Fruit fly (Drosophila melanogaster) Kc167 (cell line): ENCODE results near the gene lin-28.

ENCODE experiments used
- Myc ChIP-seq: fragments of >200 bp; optimal IDR thresholded peaks from 2 replicates; lab custom pipeline; 2017; ENCODE audit warnings: missing external identifiers
- Sin3A ChIP-seq: fragments of >200 bp; optimal IDR thresholded peaks from 2 replicates; lab custom pipeline; 2018; ENCODE audit warnings: missing external identifiers
- h ChIP-seq: fragments of >200 bp; optimal IDR thresholded peaks from 3 replicates; lab custom pipeline; 2018; ENCODE audit warnings: missing external identifiers
- insv ChIP-seq: fragments of >200 bp; optimal IDR thresholded peaks from 3 replicates; lab custom pipeline; 2018; ENCODE audit warnings: missing external identifiers
- psq ChIP-seq: fragments of >200 bp; optimal IDR thresholded peaks from 2 replicates; lab custom pipeline; 2017; ENCODE audit warnings: missing external identifiers
- ttk ChIP-seq: sonication (Bioruptor generic); optimal IDR thresholded peaks from 2 replicates; lab custom pipeline; 2017; ENCODE audit warnings: missing external identifiers

Gene lin-28

dm6 chr3L:5663876-5664718 lies 9.6 kb downstream of the lin-28 start, which contains the start of gene CG46320:
Gene CG46320, plus strand, starts transcription at chr3L:5664121.
- TF ChIP-seq h (lab: Kevin White, UChicago) (no peak), insv (lab: Kevin White, UChicago) (no peak), Sin3A (lab: Kevin White, UChicago) (no peak), ttk (no peak), psq (lab: Kevin White, UChicago) (no peak), Myc (lab: Kevin White, UChicago) (no peak)

- TF ChIP-seq Myc (lab: Kevin White, UChicago): no peak
- TF ChIP-seq h (lab: Kevin White, UChicago): no peak
- TF ChIP-seq insv (lab: Kevin White, UChicago): no peak
- no peak for TF ChIP-seq ttk
Observed at dm6 chr3L:5664719-5664973, 10.2 kb downstream of the lin-28 start.

DNA sequence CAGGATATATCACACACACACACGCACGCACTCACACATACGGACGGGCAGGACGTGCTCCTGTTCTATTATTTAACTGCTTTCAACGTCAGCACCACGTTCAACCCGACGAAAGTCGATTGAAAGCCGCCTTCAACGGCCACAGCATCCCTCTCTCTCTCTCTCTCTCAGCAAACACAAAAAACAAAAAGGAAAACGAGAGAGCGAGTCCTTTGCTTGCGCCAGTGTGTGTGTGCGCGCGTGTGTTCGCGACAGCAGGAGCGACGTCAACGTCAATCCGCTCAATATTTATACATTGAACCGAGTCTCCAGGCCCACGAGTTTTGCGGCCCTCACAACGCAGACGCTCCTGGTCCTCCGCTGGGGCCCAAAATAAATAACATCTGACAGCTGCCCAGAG lies 11.0 kb downstream of the lin-28 start:
- no peak for TF ChIP-seq psq (lab: Kevin White, UChicago)
- TF ChIP-seq Sin3A (lab: Kevin White, UChicago): no peak
- TF ChIP-seq insv (lab: Kevin White, UChicago): no peak
- no peak for TF ChIP-seq ttk
- TF ChIP-seq h (lab: Kevin White, UChicago): no peak
- no peak for TF ChIP-seq Myc (lab: Kevin White, UChicago)

dm6 chr3L:5666787-5667186 lies 12.3 kb downstream of the lin-28 start:
- no peak for TF ChIP-seq Sin3A (lab: Kevin White, UChicago)
- no peak for TF ChIP-seq Myc (lab: Kevin White, UChicago)
- no peak for TF ChIP-seq insv (lab: Kevin White, UChicago)
- TF ChIP-seq h (lab: Kevin White, UChicago): no peak

- no peak for TF ChIP-seq Sin3A (lab: Kevin White, UChicago)
- no peak for TF ChIP-seq h (lab: Kevin White, UChicago)
- TF ChIP-seq insv (lab: Kevin White, UChicago): no peak
- no peak for TF ChIP-seq psq (lab: Kevin White, UChicago)
- TF ChIP-seq ttk: no peak
- TF ChIP-seq Myc (lab: Kevin White, UChicago): no peak
Observed at dm6 chr3L:5678241-5678905, 23.9 kb downstream of the lin-28 start.

DNA sequence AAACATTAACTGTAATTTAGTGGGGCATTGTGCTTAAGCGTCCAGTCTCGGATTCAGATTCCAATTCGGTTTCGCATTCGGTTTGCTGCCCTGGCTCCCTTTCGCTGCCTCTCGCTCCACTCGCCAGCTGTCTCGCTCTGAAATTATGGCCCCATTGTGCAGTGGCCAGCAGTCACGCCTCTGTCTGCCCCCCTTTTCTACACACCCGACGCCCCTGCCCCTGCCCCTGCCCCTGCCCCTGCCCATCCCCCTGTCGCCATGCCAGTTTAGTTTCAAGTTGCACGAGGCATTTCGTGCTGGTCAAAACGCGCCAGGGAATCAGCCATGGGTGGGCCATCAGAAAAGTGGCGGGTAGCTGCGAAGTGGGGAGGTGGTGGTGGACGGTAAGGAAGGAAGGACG lies 31.8 kb downstream of the lin-28 start:
- no peak for TF ChIP-seq insv (lab: Kevin White, UChicago)
- no peak for TF ChIP-seq h (lab: Kevin White, UChicago)
- no peak for TF ChIP-seq Myc (lab: Kevin White, UChicago)
- no peak for TF ChIP-seq psq (lab: Kevin White, UChicago)
- TF ChIP-seq Sin3A (lab: Kevin White, UChicago): no peak

DNA sequence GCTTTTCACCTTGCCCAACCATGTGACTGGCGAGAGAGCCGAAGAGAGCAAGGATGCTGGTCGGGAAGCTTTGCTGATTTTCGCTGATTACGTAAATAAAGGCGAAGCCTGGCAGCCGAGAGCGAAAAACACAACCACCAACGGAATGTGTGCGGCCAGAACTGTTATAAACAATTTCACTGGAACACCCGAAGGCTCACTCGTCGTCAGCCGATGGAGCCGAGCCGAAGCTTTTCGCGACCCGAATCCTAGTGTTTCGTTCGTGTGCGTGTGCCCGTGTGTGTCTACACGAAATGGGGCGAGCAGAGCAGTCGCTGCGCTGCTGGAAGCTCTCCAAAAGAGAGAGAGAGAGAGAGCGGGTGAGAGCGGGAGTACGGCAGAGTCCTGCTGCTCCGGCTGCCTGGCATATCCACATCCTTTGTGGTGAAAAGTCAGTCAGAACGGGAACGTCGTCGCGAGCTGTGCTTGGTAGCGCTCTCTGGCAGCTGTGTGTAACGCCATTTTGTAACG lies 36.6 kb downstream of the lin-28 start:
- TF ChIP-seq insv (lab: Kevin White, UChicago) (no peak), Myc (lab: Kevin White, UChicago) (no peak), psq (lab: Kevin White, UChicago) (no peak), Sin3A (lab: Kevin White, UChicago) (no peak), h (lab: Kevin White, UChicago) (no peak), ttk (no peak)
